Fruit fly (Drosophila melanogaster): ENCODE data around the gene Gr93c.

Gr93c gene

dm6 chr3R:21830303-21830707, 14.8 kb downstream of the Gr93c start (continued):
- no peak for TF ChIP-seq vri (GFP tag; optimal IDR thresholded peaks at IDR 0.05)
- TF ChIP-seq CG10631 (GFP tag; optimal IDR thresholded peaks at IDR 0.05), result peak; percentile 76
- TF ChIP-seq Eip78C (GFP tag), result peak; percentile 62
- TF ChIP-seq salr (GFP tag; optimal IDR thresholded peaks at IDR 0.05), result peak in 1 of 2 experiments; percentile 70
- peak; percentile 34 for TF ChIP-seq dsx (GFP tag; optimal IDR thresholded peaks at IDR 0.05; ENCODE audit: poor library complexity, severe bottlenecking)
- no peak for TF ChIP-seq Sox15 (GFP tag; optimal IDR thresholded peaks at IDR 0.05)
- TF ChIP-seq CG31627 (GFP tag; optimal IDR thresholded peaks at IDR 0.05), result no peak
- peak; percentile 56 for TF ChIP-seq Hr4 (GFP tag; optimal IDR thresholded peaks at IDR 0.05)
- peak; percentile 76 for TF ChIP-seq spab (GFP tag; optimal IDR thresholded peaks at IDR 0.05)
- TF ChIP-seq esn (GFP tag; optimal IDR thresholded peaks at IDR 0.05), result no peak
- TF ChIP-seq Met (GFP tag; optimal IDR thresholded peaks at IDR 0.05), result no peak
- TF ChIP-seq CG8319 (GFP tag; optimal IDR thresholded peaks at IDR 0.05), result no peak
- no peak for TF ChIP-seq cyc (GFP tag; optimal IDR thresholded peaks at IDR 0.05)
- peak; percentile 61 for TF ChIP-seq achi (GFP tag; optimal IDR thresholded peaks at IDR 0.05)

dm6 chr3R:21829487-21829957, 15.5 kb downstream of the Gr93c start:
- TF ChIP-seq CG6276 (GFP tag; optimal IDR thresholded peaks at IDR 0.05) (no peak), CG16779 (tag; optimal IDR thresholded peaks at IDR 0.05) (no peak), dsx (GFP tag; optimal IDR thresholded peaks at IDR 0.05; ENCODE audit: poor library complexity, severe bottlenecking) (peak; percentile 38), Met (GFP tag; optimal IDR thresholded peaks at IDR 0.05) (peak; percentile 39), CG8119 (GFP tag; IDR thresholded peaks at IDR 0.05) (no peak), dac (GFP tag; optimal IDR thresholded peaks at IDR 0.05) (no peak), CG6808 (GFP tag; optimal IDR thresholded peaks at IDR 0.05) (peak; percentile 13), CG31627 (GFP tag; optimal IDR thresholded peaks at IDR 0.05) (peak; percentile 36), CG3919 (GFP tag; optimal IDR thresholded peaks at IDR 0.05) (no peak), ss (GFP tag; optimal IDR thresholded peaks at IDR 0.05) (no peak), CG6163 (GFP tag; IDR thresholded peaks at IDR 0.05) (no peak; the same call in none of the 3 replicates), CG9139 (GFP tag; optimal IDR thresholded peaks at IDR 0.05) (no peak), CG10669 (GFP tag; optimal IDR thresholded peaks at IDR 0.05) (peak; percentile 62), CG8319 (GFP tag; optimal IDR thresholded peaks at IDR 0.05) (no peak), Ets21C (GFP tag; optimal IDR thresholded peaks at IDR 0.05) (no peak), CG6792 (GFP tag; optimal IDR thresholded peaks at IDR 0.05) (no peak), CG11294 (GFP tag; IDR thresholded peaks at IDR 0.05) (no peak), Lpt (GFP tag; optimal IDR thresholded peaks at IDR 0.05) (no peak), CG1621 (tag; optimal IDR thresholded peaks at IDR 0.05) (peak; percentile 31), Eip78C (GFP tag) (peak; percentile 83), Eip93F (GFP tag; optimal IDR thresholded peaks at IDR 0.05) (peak; percentile 18), achi (GFP tag; optimal IDR thresholded peaks at IDR 0.05) (peak; percentile 25), net (GFP tag; optimal IDR thresholded peaks at IDR 0.05) (no peak), CG3032 (tag; optimal IDR thresholded peaks at IDR 0.05) (peak; percentile 53), fkh (GFP tag; optimal IDR thresholded peaks at IDR 0.05) (peak; percentile 28), acj6 (GFP tag; optimal IDR thresholded peaks at IDR 0.05) (no peak), vri (GFP tag; optimal IDR thresholded peaks at IDR 0.05) (peak; percentile 98), CG8632 (GFP tag; optimal IDR thresholded peaks at IDR 0.05) (no peak), CG4318 (GFP tag; optimal IDR thresholded peaks at IDR 0.05) (no peak), Sox15 (GFP tag; optimal IDR thresholded peaks at IDR 0.05) (no peak), fd59A (GFP tag; optimal IDR thresholded peaks at IDR 0.05) (peak; percentile 36), CG34406 (GFP tag; optimal IDR thresholded peaks at IDR 0.05) (no peak), Ets96B (tag; optimal IDR thresholded peaks at IDR 0.05) (peak; percentile 59), Blimp-1 (GFP tag; optimal IDR thresholded peaks at IDR 0.05) (no peak), esn (GFP tag; optimal IDR thresholded peaks at IDR 0.05) (peak; percentile 48), CG6854 (GFP tag; optimal IDR thresholded peaks at IDR 0.05) (peak; percentile 26), CG7368 (GFP tag; optimal IDR thresholded peaks at IDR 0.05) (no peak), cyc (GFP tag; optimal IDR thresholded peaks at IDR 0.05) (peak; percentile 35), pdm3 (GFP tag; optimal IDR thresholded peaks at IDR 0.05) (peak; percentile 34), fd85E (GFP tag; optimal IDR thresholded peaks at IDR 0.05) (no peak), spab (GFP tag; optimal IDR thresholded peaks at IDR 0.05) (no peak), OdsH (GFP tag; optimal IDR thresholded peaks at IDR 0.05) (no peak), Eip75B (GFP tag; optimal IDR thresholded peaks at IDR 0.05) (peak; percentile 54), CG32006 (GFP tag; optimal IDR thresholded peaks at IDR 0.05) (no peak), lz (GFP tag; optimal IDR thresholded peaks at IDR 0.05) (peak; percentile 6)

Data from whole organism, prepupa.